Worm (Caenorhabditis elegans) whole organism, early embryonic: ENCODE results near the gene pgp-3.

Experiments
- B0310.2 ChIP-seq: sonication (generic microtip); optimal IDR thresholded peaks from 2 replicates; lab custom pipeline; 2016; ENCODE audit warnings: mild to moderate bottlenecking, missing genetic modification characterization, missing compliant biosample characterization
- F13C5.2 ChIP-seq: sonication (generic microtip); optimal IDR thresholded peaks from 2 replicates; lab custom pipeline; 2017; ENCODE audit warnings: mild to moderate bottlenecking, missing genetic modification characterization, inconsistent platforms, missing compliant biosample characterization
- aly-1 ChIP-seq: sonication (generic microtip); optimal IDR thresholded peaks from 2 replicates; lab custom pipeline; 2016; ENCODE audit warnings: missing genetic modification characterization, missing compliant biosample characterization
- ama-1 ChIP-seq: fragments of 150-350 bp; optimal IDR thresholded peaks from 2 replicates; lab custom pipeline; 2014
- ceh-13 ChIP-seq: fragments of 200-800 bp; sonication (Bioruptor generic); optimal IDR thresholded peaks from 2 replicates; lab custom pipeline; 2018; ENCODE audit warnings: mild to moderate bottlenecking, missing genetic modification characterization, missing compliant biosample characterization
- ceh-36 ChIP-seq: sonication (generic microtip); optimal IDR thresholded peaks from 2 replicates; lab custom pipeline; 2016; ENCODE audit warnings: missing genetic modification characterization, inconsistent platforms, missing compliant biosample characterization
- flt-1 ChIP-seq: fragments of 200-800 bp; sonication (Bioruptor generic); IDR thresholded peaks from 2 replicates; pipeline ENCODE4 v1.3.6; 2022; ENCODE audit warnings: missing genetic modification characterization, missing compliant biosample characterization
- hnd-1 ChIP-seq: sonication (generic microtip); optimal IDR thresholded peaks from 2 replicates; lab custom pipeline; 2016; ENCODE audit warnings: missing genetic modification characterization, missing compliant biosample characterization
- scrt-1 ChIP-seq: fragments of 200-800 bp; sonication (Bioruptor generic); IDR thresholded peaks from 2 replicates; pipeline ENCODE4 v1.3.6; 2022; ENCODE audit warnings: missing genetic modification characterization, missing compliant biosample characterization
- tbx-37 ChIP-seq: fragments of 200-800 bp; sonication (Bioruptor generic); conservative IDR thresholded peaks from 2 replicates; pipeline ENCODE4 v1.3.6; 2022; ENCODE audit warnings: missing genetic modification reagents, missing genetic modification characterization, missing compliant biosample characterization
- tra-4 ChIP-seq: sonication (generic microtip); optimal IDR thresholded peaks from 2 replicates; lab custom pipeline; 2017; ENCODE audit warnings: missing genetic modification characterization, missing compliant biosample characterization

DNA sequence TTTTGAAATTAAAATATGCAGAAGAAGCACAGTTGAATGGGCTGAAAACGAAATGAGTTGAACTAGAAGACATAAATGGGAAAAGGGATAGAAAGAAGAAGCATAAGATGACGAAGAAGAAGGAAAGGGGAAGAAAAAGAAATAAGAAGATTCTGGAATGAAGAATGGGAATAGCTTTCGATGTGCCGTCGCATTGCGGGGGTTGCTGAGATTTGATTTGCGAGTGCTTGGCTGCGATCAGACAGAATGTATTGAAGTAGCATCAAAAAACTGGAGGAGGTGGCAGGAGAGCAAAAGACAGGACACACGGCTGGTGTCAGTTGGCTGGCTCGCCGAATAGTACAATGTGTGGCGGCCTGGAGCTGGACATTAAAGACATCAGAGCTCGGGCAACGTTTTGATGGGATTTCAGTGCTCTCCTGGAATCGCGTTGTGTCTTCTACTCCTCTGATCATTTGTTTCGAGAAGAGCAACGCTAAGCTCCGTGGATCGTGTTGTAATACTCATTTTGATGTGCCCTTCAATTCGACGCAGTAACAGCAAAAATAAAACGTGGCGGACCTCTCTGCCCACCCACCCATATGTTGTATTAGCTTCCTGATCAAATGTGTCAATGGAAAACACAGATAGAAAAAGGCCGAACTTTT is 27.3 kb downstream of the pgp-3 start:
- TF ChIP-seq ama-1 (lab: Kevin White, UChicago) (no peak), ceh-13 (GFP tag; lab: Kevin White, UChicago) (no peak), hnd-1 (tag; lab: Kevin White, UChicago) (no peak), scrt-1 (GFP tag; lab: Robert Waterston, UW) (no peak), flt-1 (GFP tag; lab: Robert Waterston, UW) (no peak), B0310.2 (tag; lab: Kevin White, UChicago) (no peak), tra-4 (tag; lab: Kevin White, UChicago) (no peak), ceh-36 (no peak), aly-1 (tag; lab: Kevin White, UChicago) (no peak), F13C5.2 (tag; lab: Kevin White, UChicago) (no peak), tbx-37 (no peak)
